Worm (Caenorhabditis elegans): ENCODE measurements around the gene F08G12.1.

Gene F08G12.1

ce11 chrX:11345471-11345870 is 39.8 kb upstream of the F08G12.1 start (continued):
- TF ChIP-seq grh-1 (GFP tag; IDR thresholded peaks at IDR 0.05) (no peak), ama-1 (optimal IDR thresholded peaks at IDR 0.05) (no peak)

ce11 chrX:11344899-11345298 is 39.2 kb upstream of the F08G12.1 start:
- TF ChIP-seq unc-30 (tag; optimal IDR thresholded peaks at IDR 0.05), result no peak
- TF ChIP-seq mdl-1 (tag; optimal IDR thresholded peaks at IDR 0.05), result peak in 1 of 2 experiments; percentile 3
- TF ChIP-seq zag-1 (tag; optimal IDR thresholded peaks at IDR 0.05), result no peak
- TF ChIP-seq nhr-71 (tag; optimal IDR thresholded peaks at IDR 0.05), result peak; percentile 43
- TF ChIP-seq blmp-1 (tag; optimal IDR thresholded peaks at IDR 0.05), result peak; percentile 19
- no peak for TF ChIP-seq isw-1 (GFP tag; IDR thresholded peaks at IDR 0.05)
- TF ChIP-seq dsc-1 (tag; optimal IDR thresholded peaks at IDR 0.05), result no peak
- no peak for TF ChIP-seq lin-39 (tag; optimal IDR thresholded peaks at IDR 0.05)
- no peak for TF ChIP-seq nhr-11 (tag; optimal IDR thresholded peaks at IDR 0.05)
- no peak for TF ChIP-seq nhr-20 (tag; optimal IDR thresholded peaks at IDR 0.05)
- no peak for TF ChIP-seq egl-13 (tag; optimal IDR thresholded peaks at IDR 0.05)
- no peak for TF ChIP-seq ceh-90 (tag; optimal IDR thresholded peaks at IDR 0.05)
- no peak for TF ChIP-seq ama-1 (optimal IDR thresholded peaks at IDR 0.05)
- TF ChIP-seq pqm-1 (tag; optimal IDR thresholded peaks at IDR 0.05), result no peak
- TF ChIP-seq efl-1 (optimal IDR thresholded peaks at IDR 0.05), result no peak
- TF ChIP-seq efl-1 (GFP tag; optimal IDR thresholded peaks at IDR 0.05 in 1 of 2), result no peak
- TF ChIP-seq mef-2 (tag; optimal IDR thresholded peaks at IDR 0.05), result no peak
- no peak for TF ChIP-seq sup-37 (GFP tag; optimal IDR thresholded peaks at IDR 0.05)
- TF ChIP-seq nhr-12 (tag; optimal IDR thresholded peaks at IDR 0.05), result no peak
- TF ChIP-seq ceh-82 (tag; optimal IDR thresholded peaks at IDR 0.05), result no peak
- TF ChIP-seq ceh-8 (GFP tag; optimal IDR thresholded peaks at IDR 0.05), result no peak
- no peak for TF ChIP-seq C16A3.4 (tag; optimal IDR thresholded peaks at IDR 0.05)
- TF ChIP-seq lin-13 (GFP tag; optimal IDR thresholded peaks at IDR 0.05), result no peak
- TF ChIP-seq fkh-4 (tag; optimal IDR thresholded peaks at IDR 0.05; ENCODE audit: borderline replicate concordance), result no peak
- TF ChIP-seq nhr-28 (tag; optimal IDR thresholded peaks at IDR 0.05), result no peak
- TF ChIP-seq nhr-19 (GFP tag; conservative IDR thresholded peaks at IDR 0.05), result no peak; the same call in 1 of the 2 replicates
- no peak for TF ChIP-seq efl-3 (GFP tag; optimal IDR thresholded peaks at IDR 0.05)
- peak; percentile 69 for TF ChIP-seq lin-14 (GFP tag; optimal IDR thresholded peaks at IDR 0.05)
- no peak for TF ChIP-seq C04F5.9 (tag; optimal IDR thresholded peaks at IDR 0.05)
- TF ChIP-seq ztf-11 (tag; optimal IDR thresholded peaks at IDR 0.05), result no peak
- no peak for TF ChIP-seq irx-1 (tag; optimal IDR thresholded peaks at IDR 0.05)
- no peak for TF ChIP-seq xbp-1 (tag; optimal IDR thresholded peaks at IDR 0.05)
- TF ChIP-seq dpl-1 (GFP tag; optimal IDR thresholded peaks at IDR 0.05), result no peak
- no peak for TF ChIP-seq unc-98 (GFP tag; IDR thresholded peaks at IDR 0.05)
- TF ChIP-seq rnt-1 (tag; optimal IDR thresholded peaks at IDR 0.05), result peak; percentile 47
- TF ChIP-seq vab-15 (tag; optimal IDR thresholded peaks at IDR 0.05), result no peak
- peak; percentile 45 for TF ChIP-seq unc-130 (tag; optimal IDR thresholded peaks at IDR 0.05)
- no peak for TF ChIP-seq nhr-84 (tag; optimal IDR thresholded peaks at IDR 0.05)
- no peak for TF ChIP-seq unc-86 (tag; optimal IDR thresholded peaks at IDR 0.05)
- no peak for TF ChIP-seq grh-1 (GFP tag; IDR thresholded peaks at IDR 0.05)
- no peak for TF ChIP-seq fkh-10 (GFP tag; optimal IDR thresholded peaks at IDR 0.05)
- no peak for TF ChIP-seq ces-1 (GFP tag; optimal IDR thresholded peaks at IDR 0.05)
- TF ChIP-seq fkh-8 (tag; optimal IDR thresholded peaks at IDR 0.05), result no peak
- TF ChIP-seq lin-35 (GFP tag; optimal IDR thresholded peaks at IDR 0.05), result no peak
- TF ChIP-seq hlh-17 (GFP tag; optimal IDR thresholded peaks at IDR 0.05; ENCODE audit: borderline replicate concordance), result no peak
- no peak for TF ChIP-seq lin-15B (tag; optimal IDR thresholded peaks at IDR 0.05)
- TF ChIP-seq fos-1 (tag; optimal IDR thresholded peaks at IDR 0.05), result no peak
- TF ChIP-seq egl-27 (tag; optimal IDR thresholded peaks at IDR 0.05), result no peak
- TF ChIP-seq ceh-88 (GFP tag; IDR thresholded peaks at IDR 0.05), result no peak
- no peak for TF ChIP-seq lsy-2 (tag; optimal IDR thresholded peaks at IDR 0.05)
- peak; percentile 9 for TF ChIP-seq snu-23 (GFP tag; optimal IDR thresholded peaks at IDR 0.05)
- TF ChIP-seq ceh-63 (GFP tag; optimal IDR thresholded peaks at IDR 0.05), result no peak

Data from whole organism, L1 larva.